Fruit fly (Drosophila melanogaster): ENCODE results near the gene CG33648.

The CG33648 gene

DNA sequence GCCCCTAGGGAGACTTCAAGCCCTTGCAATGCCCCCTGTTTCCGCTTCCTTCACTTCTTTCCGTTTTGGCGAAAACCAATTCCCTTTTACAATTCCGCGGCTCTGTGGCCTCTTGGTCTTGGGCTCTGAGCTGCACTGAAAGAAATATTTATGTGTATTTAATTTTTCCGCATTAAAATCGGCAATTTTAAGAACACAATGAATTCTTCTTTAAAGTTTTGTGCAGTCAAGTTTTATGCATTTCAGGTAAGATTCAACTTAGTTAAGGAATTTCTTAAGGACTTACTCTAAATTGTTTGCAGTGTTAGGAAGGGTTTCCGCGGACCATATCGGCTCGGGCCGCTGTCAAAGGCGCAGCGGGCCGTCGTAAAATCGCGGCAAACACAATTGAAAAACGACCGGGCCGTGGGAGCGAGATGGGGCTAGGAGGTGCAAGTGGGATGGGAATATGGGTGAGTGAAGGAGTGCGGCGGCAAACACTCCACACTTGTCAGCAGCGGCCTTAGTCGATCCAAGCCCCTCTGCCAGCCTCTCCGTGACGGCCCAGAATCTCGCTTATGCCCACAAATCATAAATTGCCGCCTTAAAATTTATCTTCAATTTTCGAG, 28.1 kb downstream of the CG33648 start (continued):
- TF ChIP-seq CG13624 (GFP tag; optimal IDR thresholded peaks at IDR 0.05) (peak; percentile 50), sug (tag; optimal IDR thresholded peaks at IDR 0.05) (no peak), CG10366 (GFP tag; IDR thresholded peaks at IDR 0.05) (peak; percentile 48), CG33213 (GFP tag; optimal IDR thresholded peaks at IDR 0.05) (peak; percentile 59), crol (GFP tag; IDR thresholded peaks at IDR 0.05) (no peak), CG43689 (GFP tag; IDR thresholded peaks at IDR 0.05) (no peak), NC2β (GFP tag; optimal IDR thresholded peaks at IDR 0.05) (peak; percentile 67), exex (tag; optimal IDR thresholded peaks at IDR 0.05) (no peak), trem (tag; optimal IDR thresholded peaks at IDR 0.05) (peak; percentile 58), CG6854 (GFP tag; optimal IDR thresholded peaks at IDR 0.05) (no peak), dmrt99B (tag; optimal IDR thresholded peaks at IDR 0.05) (peak; percentile 63), CG14050 (GFP tag; IDR thresholded peaks at IDR 0.05) (peak; percentile 23; the same call in 1 of the 3 replicates), CG30403 (GFP tag; optimal IDR thresholded peaks at IDR 0.05) (peak; percentile 75), run (tag; optimal IDR thresholded peaks at IDR 0.05) (peak; percentile 11), CG12155 (GFP tag; optimal IDR thresholded peaks at IDR 0.05) (peak; percentile 29), en (GFP tag; optimal IDR thresholded peaks at IDR 0.05) (peak; percentile 57), Eip74EF (GFP tag; optimal IDR thresholded peaks at IDR 0.05) (peak in 1 of 2 experiments; percentile 1), nau (GFP tag; optimal IDR thresholded peaks at IDR 0.05) (peak; percentile 15), CG18476 (GFP tag; optimal IDR thresholded peaks at IDR 0.05) (peak; percentile 46), CG10209 (GFP tag; optimal IDR thresholded peaks at IDR 0.05) (peak; percentile 61), grau (tag; optimal IDR thresholded peaks at IDR 0.05) (peak; percentile 61), sens-2 (GFP tag; IDR thresholded peaks at IDR 0.05) (0 out of 2 replicates have a peak, but pooled peaks have one; percentile 18), Elba2 (GFP tag; optimal IDR thresholded peaks at IDR 0.05) (peak; percentile 43), Hmr (GFP tag; optimal IDR thresholded peaks at IDR 0.05) (peak; percentile 33), kah (GFP tag; optimal IDR thresholded peaks at IDR 0.05) (no peak), CG10147 (GFP tag; optimal IDR thresholded peaks at IDR 0.05) (peak; percentile 65), twi (tag; optimal IDR thresholded peaks at IDR 0.05) (no peak), knrl (GFP tag; IDR thresholded peaks at IDR 0.05; ENCODE audit: partially characterized antibody) (no peak), HLHmδ (GFP tag; optimal IDR thresholded peaks at IDR 0.05) (no peak), Sry-δ (GFP tag; optimal IDR thresholded peaks at IDR 0.05) (peak; percentile 32), emc (GFP tag; optimal IDR thresholded peaks at IDR 0.05) (peak; percentile 14), CG2889 (GFP tag; IDR thresholded peaks at IDR 0.05) (0 out of 3 replicates have a peak, but pooled peaks have one; percentile 29), CG4404 (GFP tag; IDR thresholded peaks at IDR 0.05) (peak; percentile 56), CG7839 (tag; optimal IDR thresholded peaks at IDR 0.05) (peak; percentile 66), gro (GFP tag; optimal IDR thresholded peaks at IDR 0.05) (no peak), CG7928 (GFP tag; optimal IDR thresholded peaks at IDR 0.05) (no peak), CG11560 (tag; IDR thresholded peaks at IDR 0.05) (no peak), H2.0 (GFP tag; IDR thresholded peaks at IDR 0.05) (peak; percentile 21; the same call in 1 of the 2 replicates), jing (GFP tag; optimal IDR thresholded peaks at IDR 0.05) (peak; percentile 24), Gug (GFP tag; IDR thresholded peaks at IDR 0.05) (peak; percentile 14; the same call in 1 of the 4 replicates), Antp (GFP tag; optimal IDR thresholded peaks at IDR 0.05) (peak; percentile 14), ham (GFP tag; IDR thresholded peaks at IDR 0.05) (no peak), CG5953 (GFP tag; IDR thresholded peaks at IDR 0.05) (peak; percentile 50; the same call in 1 of the 2 replicates), CG15011 (GFP tag; optimal IDR thresholded peaks at IDR 0.05) (peak; percentile 31), Myb (GFP tag; optimal IDR thresholded peaks at IDR 0.05) (peak; percentile 43), Hr3 (GFP tag; optimal IDR thresholded peaks at IDR 0.05) (peak; percentile 36), ara (GFP tag; IDR thresholded peaks at IDR 0.05) (peak; percentile 72), CG13894 (tag; optimal IDR thresholded peaks at IDR 0.05) (no peak), ab (GFP tag; optimal IDR thresholded peaks at IDR 0.05) (no peak), Nf-YB (GFP tag; optimal IDR thresholded peaks at IDR 0.05) (peak; percentile 43)

All from whole organism, embryonic.